Worm (Caenorhabditis elegans): ENCODE data around the gene trpl-2.
A peak's percentile ranks its signal among the peaks of the same experiment; 100 is the strongest.
"Not testable (repeated sequence)": the region's sequence is repeated elsewhere in the genome, so short reads cannot be mapped to it uniquely, and the experiment has no call there.

trpl-2 gene

DNA sequence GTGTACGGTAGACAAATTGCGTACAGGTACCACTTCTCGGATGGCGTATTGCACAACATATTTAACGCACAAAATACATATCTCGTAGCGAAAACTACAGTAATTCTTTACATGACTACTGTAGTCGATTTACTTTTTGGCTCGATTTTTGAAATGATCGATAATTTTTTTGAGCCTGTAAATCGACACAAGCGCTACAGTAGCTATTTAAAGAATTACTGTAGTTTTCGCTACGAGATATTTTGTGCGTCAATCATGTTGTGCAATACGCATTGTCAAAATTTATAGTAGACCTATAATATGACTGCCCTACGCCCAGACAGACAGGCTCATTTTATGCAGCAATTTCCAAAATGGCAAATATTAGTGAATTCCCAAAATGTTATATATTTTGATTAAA lies 21.7 kb downstream of the trpl-2 start, which contains the start of gene W03B1.5:
TSS of gene W03B1.5 (plus strand) at position 301 of the 400 bp plus-strand sequence.
- TF ChIP-seq nfya-1 (tag; optimal IDR thresholded peaks at IDR 0.05; ENCODE audit: insufficient read depth); hmg-11 (tag; optimal IDR thresholded peaks at IDR 0.05); nhr-25 (tag; optimal IDR thresholded peaks at IDR 0.05): not testable (repeated sequence)

DNA sequence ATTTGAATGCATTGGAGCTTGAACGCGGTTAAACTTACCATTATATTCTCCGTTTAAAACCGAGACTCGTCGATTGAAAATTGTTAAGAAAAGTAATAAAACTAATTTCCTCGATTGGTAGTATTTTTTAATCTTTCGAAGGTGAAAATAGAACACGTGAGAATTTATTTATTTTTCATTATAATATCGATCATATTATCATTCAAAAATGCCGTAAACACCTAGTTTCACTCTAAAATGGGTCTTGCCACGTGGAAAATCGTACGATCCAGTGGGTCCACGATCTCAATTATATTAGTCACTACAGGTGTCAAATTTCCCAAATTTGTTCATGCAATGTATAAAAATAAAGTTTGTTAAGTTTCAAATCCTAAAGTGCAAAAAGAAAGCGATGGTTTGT lies 30.4 kb downstream of the trpl-2 start, which contains the start of gene W03B1.9:
TSS of gene W03B1.9 (minus strand) at position 101 of the 400 bp plus-strand sequence.
- TF ChIP-seq ceh-16 (tag; optimal IDR thresholded peaks at IDR 0.05) (no peak), aly-2 (tag; optimal IDR thresholded peaks at IDR 0.05) (no peak), tbx-2 (tag; optimal IDR thresholded peaks at IDR 0.05) (no peak), skn-1 (tag; optimal IDR thresholded peaks at IDR 0.05) (no peak), daf-12 (tag; optimal IDR thresholded peaks at IDR 0.05) (no peak), elt-1 (tag; optimal IDR thresholded peaks at IDR 0.05) (no peak), lin-39 (tag; optimal IDR thresholded peaks at IDR 0.05) (no peak), zag-1 (tag; optimal IDR thresholded peaks at IDR 0.05) (no peak), elt-2 (tag; optimal IDR thresholded peaks at IDR 0.05) (no peak), nhr-43 (tag; optimal IDR thresholded peaks at IDR 0.05; ENCODE audit: poor library complexity, severe bottlenecking) (no peak), nhr-25 (tag; optimal IDR thresholded peaks at IDR 0.05) (no peak), hmg-11 (tag; optimal IDR thresholded peaks at IDR 0.05) (no peak), ama-1 (optimal IDR thresholded peaks at IDR 0.05) (no peak), nhr-11 (tag; optimal IDR thresholded peaks at IDR 0.05) (no peak), unc-62 (GFP tag; optimal IDR thresholded peaks at IDR 0.05) (no peak), fkh-10 (GFP tag; optimal IDR thresholded peaks at IDR 0.05) (no peak), nhr-28 (tag; optimal IDR thresholded peaks at IDR 0.05) (no peak), sea-2 (GFP tag; optimal IDR thresholded peaks at IDR 0.05) (no peak), ztf-11 (tag; optimal IDR thresholded peaks at IDR 0.05) (no peak), pqm-1 (tag; optimal IDR thresholded peaks at IDR 0.05) (no peak)

ce11 chrIV:4357296-4357695 lies 30.8 kb downstream of the trpl-2 start, which contains the start of gene sars-2:
Gene sars-2, plus strand, starts transcription at chrIV:4357636.
- TF ChIP-seq lin-15B (tag; optimal IDR thresholded peaks at IDR 0.05) (peak; percentile 66), nfya-1 (tag; optimal IDR thresholded peaks at IDR 0.05; ENCODE audit: insufficient read depth) (peak; percentile 59), unc-62 (GFP tag; optimal IDR thresholded peaks at IDR 0.05) (no peak), pha-4 (tag; optimal IDR thresholded peaks at IDR 0.05) (peak; percentile 76), eor-1 (tag; optimal IDR thresholded peaks at IDR 0.05) (no peak), nhr-76 (tag; optimal IDR thresholded peaks at IDR 0.05) (no peak), nhr-23 (tag; optimal IDR thresholded peaks at IDR 0.05) (peak; percentile 7), pqm-1 (tag; optimal IDR thresholded peaks at IDR 0.05) (no peak)

ce11 chrIV:4359653-4360052 lies 33.2 kb downstream of the trpl-2 start, which contains the start of gene F55F10.3:
Gene F55F10.3, plus strand, starts transcription at chrIV:4359953.
- no peak for TF ChIP-seq nhr-23 (tag; optimal IDR thresholded peaks at IDR 0.05)
- no peak for TF ChIP-seq snpc-4 (tag; optimal IDR thresholded peaks at IDR 0.05)
- TF ChIP-seq ztf-4 (tag; optimal IDR thresholded peaks at IDR 0.05) = no peak
- TF ChIP-seq jun-1 (tag; optimal IDR thresholded peaks at IDR 0.05) = no peak
- TF ChIP-seq lsy-12 (tag; optimal IDR thresholded peaks at IDR 0.05) = no peak
- no peak for TF ChIP-seq pqm-1 (tag; optimal IDR thresholded peaks at IDR 0.05)
- TF ChIP-seq ceh-82 (tag; optimal IDR thresholded peaks at IDR 0.05) = no peak
- TF ChIP-seq sea-2 (GFP tag; optimal IDR thresholded peaks at IDR 0.05) = no peak
- no peak for TF ChIP-seq daf-12 (tag; optimal IDR thresholded peaks at IDR 0.05)
- no peak for TF ChIP-seq nhr-12 (tag; optimal IDR thresholded peaks at IDR 0.05)
- no peak for TF ChIP-seq nhr-237 (tag; optimal IDR thresholded peaks at IDR 0.05)

DNA sequence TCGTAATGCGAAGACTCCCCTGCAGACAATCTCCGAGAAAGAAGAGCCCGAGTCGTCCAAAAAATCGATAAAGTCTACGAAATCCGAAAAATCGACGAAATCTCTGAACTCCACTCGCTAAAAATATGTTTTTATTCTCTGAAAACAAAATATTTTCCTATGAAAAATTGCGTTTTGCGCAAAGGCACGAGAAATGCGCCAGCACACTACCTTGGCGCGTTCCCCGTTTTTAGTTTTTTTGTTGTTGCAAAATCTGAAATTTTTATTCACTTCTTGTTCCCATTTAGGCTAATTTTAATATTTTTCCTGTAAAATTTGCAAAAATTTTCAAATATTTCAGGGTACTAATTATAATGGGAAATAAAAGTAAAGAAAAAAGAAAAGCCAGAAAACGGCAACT lies 34.0 kb downstream of the trpl-2 start, which contains the start of gene F55F10.1:
TSS of gene F55F10.1 (plus strand) at position 341 of the 400 bp plus-strand sequence.
- TF ChIP-seq ama-1 (optimal IDR thresholded peaks at IDR 0.05) = no peak
- TF ChIP-seq lin-15B (tag; optimal IDR thresholded peaks at IDR 0.05) = peak; percentile 71
- peak; percentile 68 for TF ChIP-seq nhr-23 (tag; optimal IDR thresholded peaks at IDR 0.05)
- TF ChIP-seq zag-1 (tag; optimal IDR thresholded peaks at IDR 0.05) = no peak
- TF ChIP-seq nhr-237 (tag; optimal IDR thresholded peaks at IDR 0.05) = no peak
- no peak for TF ChIP-seq ceh-16 (tag; optimal IDR thresholded peaks at IDR 0.05)
- no peak for TF ChIP-seq fkh-10 (GFP tag; optimal IDR thresholded peaks at IDR 0.05)
- TF ChIP-seq elt-1 (tag; optimal IDR thresholded peaks at IDR 0.05) = no peak
- no peak for TF ChIP-seq nhr-28 (tag; optimal IDR thresholded peaks at IDR 0.05)
- no peak for TF ChIP-seq elt-3 (tag; optimal IDR thresholded peaks at IDR 0.05)
- peak; percentile 47 for TF ChIP-seq egl-5 (tag; optimal IDR thresholded peaks at IDR 0.05)
- TF ChIP-seq ceh-28 (tag; optimal IDR thresholded peaks at IDR 0.05) = no peak
- TF ChIP-seq skn-1 (tag; optimal IDR thresholded peaks at IDR 0.05) = no peak
- TF ChIP-seq R02D3.7 (tag; optimal IDR thresholded peaks at IDR 0.05) = peak; percentile 10
- no peak for TF ChIP-seq mml-1 (tag; optimal IDR thresholded peaks at IDR 0.05)
- no peak for TF ChIP-seq eor-1 (tag; optimal IDR thresholded peaks at IDR 0.05)
- TF ChIP-seq hmg-11 (tag; optimal IDR thresholded peaks at IDR 0.05) = peak; percentile 63
- no peak for TF ChIP-seq daf-12 (tag; optimal IDR thresholded peaks at IDR 0.05)
- TF ChIP-seq snpc-4 (tag; optimal IDR thresholded peaks at IDR 0.05) = no peak
- no peak for TF ChIP-seq pha-4 (tag; optimal IDR thresholded peaks at IDR 0.05)
- peak; percentile 25 for TF ChIP-seq nhr-25 (tag; optimal IDR thresholded peaks at IDR 0.05)
